Fruit fly (Drosophila melanogaster): ENCODE measurements around the gene CG4669.
A peak's percentile ranks its signal among the peaks of the same experiment; 100 is the strongest.

The CG4669 gene

dm6 chr3L:5188402-5188801 lies 45.9 kb upstream of the CG4669 start (continued):
- TF ChIP-seq CG34224 (GFP tag; IDR thresholded peaks at IDR 0.05; ENCODE audit: partially characterized antibody) (no peak), CG12071 (GFP tag; optimal IDR thresholded peaks at IDR 0.05) (no peak), Stat92E (GFP tag; optimal IDR thresholded peaks at IDR 0.05) (no peak), zen2 (GFP tag; IDR thresholded peaks at IDR 0.05; ENCODE audit: partially characterized antibody) (no peak), Bdp1 (GFP tag; optimal IDR thresholded peaks at IDR 0.05) (no peak), slbo (GFP tag; IDR thresholded peaks at IDR 0.05) (peak; percentile 58; the same call in 1 of the 2 replicates), fd102C (GFP tag; optimal IDR thresholded peaks at IDR 0.05) (no peak), CG2120 (GFP tag; optimal IDR thresholded peaks at IDR 0.05) (peak; percentile 49), CG6813 (GFP tag; optimal IDR thresholded peaks at IDR 0.05) (no peak), CG11456 (GFP tag; IDR thresholded peaks at IDR 0.05) (no peak), Aef1 (GFP tag; IDR thresholded peaks at IDR 0.05) (no peak), Fer2 (tag; optimal IDR thresholded peaks at IDR 0.05) (no peak), lab (GFP tag; optimal IDR thresholded peaks at IDR 0.05) (peak; percentile 40), nau (GFP tag; optimal IDR thresholded peaks at IDR 0.05) (no peak), Drgx (GFP tag; IDR thresholded peaks at IDR 0.05) (0 out of 2 replicates have a peak, but pooled peaks have one; percentile 9), nerfin-2 (GFP tag; IDR thresholded peaks at IDR 0.05; ENCODE audit: partially characterized antibody) (no peak), Dll (GFP tag; IDR thresholded peaks at IDR 0.05; ENCODE audit: partially characterized antibody) (no peak), Rfx (GFP tag; IDR thresholded peaks at IDR 0.05) (no peak), Atf-2 (GFP tag; optimal IDR thresholded peaks at IDR 0.05) (no peak), ranshi (GFP tag; IDR thresholded peaks at IDR 0.05) (peak; percentile 30; the same call in 1 of the 2 replicates), CG18764 (GFP tag; optimal IDR thresholded peaks at IDR 0.05) (no peak), CG14667 (GFP tag; IDR thresholded peaks at IDR 0.05) (no peak), CG33557 (GFP tag; optimal IDR thresholded peaks at IDR 0.05) (no peak), gro (GFP tag; optimal IDR thresholded peaks at IDR 0.05) (no peak), CG12155 (GFP tag; optimal IDR thresholded peaks at IDR 0.05) (peak; percentile 27), CG6854 (GFP tag; optimal IDR thresholded peaks at IDR 0.05) (no peak), sima (GFP tag; optimal IDR thresholded peaks at IDR 0.05) (no peak), CG2678 (tag; optimal IDR thresholded peaks at IDR 0.05) (no peak)

- TF ChIP-seq CTCF (GFP tag; optimal IDR thresholded peaks at IDR 0.05) (peak; percentile 68), grau (tag; optimal IDR thresholded peaks at IDR 0.05) (no peak)
Measured at dm6 chr3L:5201767-5202166, 32.5 kb upstream of the CG4669 start.

DNA sequence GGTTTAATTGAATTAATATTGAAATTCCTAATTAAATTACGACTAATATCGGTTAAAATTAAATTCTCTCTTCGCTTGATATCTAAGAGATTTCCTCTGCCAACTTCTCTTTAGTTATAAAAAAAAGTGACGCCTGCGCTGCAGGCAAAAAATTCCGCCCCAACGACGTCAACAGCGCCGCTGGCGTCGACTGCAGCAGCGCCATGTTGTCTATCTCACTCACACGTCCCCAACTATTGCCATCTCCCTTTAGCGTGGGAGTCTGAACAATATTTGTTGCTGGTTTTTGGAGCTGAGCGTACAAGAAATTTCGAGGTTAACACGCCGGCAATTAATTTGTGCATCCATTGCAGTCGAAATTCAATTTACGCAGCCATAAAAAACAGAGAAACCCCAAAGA lies 28.1 kb upstream of the CG4669 start:
- TF ChIP-seq CG1832 (GFP tag; optimal IDR thresholded peaks at IDR 0.05) (peak; percentile 21), CG3163 (GFP tag; optimal IDR thresholded peaks at IDR 0.05) (peak; percentile 18), Adf1 (GFP tag; IDR thresholded peaks at IDR 0.05) (peak; percentile 90), ewg (GFP tag; optimal IDR thresholded peaks at IDR 0.05) (peak; percentile 59), klu (GFP tag; IDR thresholded peaks at IDR 0.05) (no peak), Lpt (GFP tag; optimal IDR thresholded peaks at IDR 0.05) (no peak), sens (GFP tag) (peak; percentile 31), CG10321 (GFP tag; IDR thresholded peaks at IDR 0.05) (peak; percentile 34; the same call in 1 of the 2 replicates)

dm6 chr3L:5230012-5230411 lies 4.3 kb upstream of the CG4669 start:
- TF ChIP-seq sens (GFP tag): peak; percentile 50
- peak; percentile 57 for TF ChIP-seq Ets65A (GFP tag)
- TF ChIP-seq CG12104 (GFP tag; optimal IDR thresholded peaks at IDR 0.05): no peak

Data from whole organism, embryonic.